Worm (Caenorhabditis elegans): Measurements from ENCODE around the gene T07F10.5.

T07F10.5 gene

ce11 chrV:12877579-12877978 is 11.9 kb downstream of the T07F10.5 start:
- TF ChIP-seq gmeb-2 (tag; optimal IDR thresholded peaks at IDR 0.05) (no peak), ceh-14 (tag; optimal IDR thresholded peaks at IDR 0.05) (no peak), hlh-13 (GFP tag; optimal IDR thresholded peaks at IDR 0.05) (no peak), hlh-8 (tag; optimal IDR thresholded peaks at IDR 0.05) (no peak), Y22D7AL.16 (tag; optimal IDR thresholded peaks at IDR 0.05) (no peak), dmd-4 (tag; optimal IDR thresholded peaks at IDR 0.05; ENCODE audit: borderline replicate concordance) (no peak), sdc-2 (tag; optimal IDR thresholded peaks at IDR 0.05) (no peak), T23F11.4 (GFP tag; optimal IDR thresholded peaks at IDR 0.05) (no peak), sox-4 (tag; optimal IDR thresholded peaks at IDR 0.05) (no peak), fkh-10 (GFP tag; optimal IDR thresholded peaks at IDR 0.05) (no peak), ceh-2 (tag; optimal IDR thresholded peaks at IDR 0.05) (no peak), nhr-232 (tag; optimal IDR thresholded peaks at IDR 0.05) (no peak), odd-2 (tag; optimal IDR thresholded peaks at IDR 0.05) (no peak)

ce11 chrV:12879349-12879748 is 13.6 kb downstream of the T07F10.5 start:
- no peak for TF ChIP-seq nfya-1 (tag; optimal IDR thresholded peaks at IDR 0.05)

- TF ChIP-seq fkh-6 (tag; optimal IDR thresholded peaks at IDR 0.05) (no peak), K09A11.1 (tag; optimal IDR thresholded peaks at IDR 0.05; ENCODE audit: insufficient read depth) (no peak), hlh-13 (GFP tag; optimal IDR thresholded peaks at IDR 0.05) (no peak), hlh-6 (tag; optimal IDR thresholded peaks at IDR 0.05) (no peak), ama-1 (optimal IDR thresholded peaks at IDR 0.05) (no peak), zip-5 (tag; optimal IDR thresholded peaks at IDR 0.05) (no peak), che-1 (tag; optimal IDR thresholded peaks at IDR 0.05) (no peak), ahr-1 (tag; optimal IDR thresholded peaks at IDR 0.05) (no peak), T23F11.4 (GFP tag; optimal IDR thresholded peaks at IDR 0.05) (no peak), ceh-22 (tag; optimal IDR thresholded peaks at IDR 0.05) (no peak)
These were observed 15.7 kb downstream of the T07F10.5 start for ce11 chrV:12881396-12881795.

- TF ChIP-seq che-1 (tag; optimal IDR thresholded peaks at IDR 0.05) = no peak
- TF ChIP-seq unc-55 (GFP tag; optimal IDR thresholded peaks at IDR 0.05) = no peak
- TF ChIP-seq nhr-232 (tag; optimal IDR thresholded peaks at IDR 0.05) = no peak
- TF ChIP-seq unc-42 (tag; optimal IDR thresholded peaks at IDR 0.05) = no peak
- no peak for TF ChIP-seq unc-86 (tag; optimal IDR thresholded peaks at IDR 0.05)
- TF ChIP-seq ceh-30 (tag; optimal IDR thresholded peaks at IDR 0.05) = no peak
These were observed 16.7 kb downstream of the T07F10.5 start for ce11 chrV:12882370-12882769.

- TF ChIP-seq nhr-232 (tag; optimal IDR thresholded peaks at IDR 0.05) (no peak), ceh-30 (tag; optimal IDR thresholded peaks at IDR 0.05) (no peak), ceh-14 (tag; optimal IDR thresholded peaks at IDR 0.05) (no peak), ceh-48 (tag; optimal IDR thresholded peaks at IDR 0.05) (no peak), ceh-34 (tag; optimal IDR thresholded peaks at IDR 0.05) (no peak), ceh-45 (GFP tag; IDR thresholded peaks at IDR 0.05) (no peak), K02D7.2 (tag; optimal IDR thresholded peaks at IDR 0.05) (no peak), che-1 (tag; optimal IDR thresholded peaks at IDR 0.05) (no peak), ama-1 (optimal IDR thresholded peaks at IDR 0.05) (no peak), hlh-13 (GFP tag; optimal IDR thresholded peaks at IDR 0.05) (no peak), nfya-1 (tag; optimal IDR thresholded peaks at IDR 0.05) (no peak), zip-5 (tag; optimal IDR thresholded peaks at IDR 0.05) (no peak), ceh-6 (GFP tag; optimal IDR thresholded peaks at IDR 0.05) (no peak), pag-3 (tag; optimal IDR thresholded peaks at IDR 0.05; ENCODE audit: borderline replicate concordance) (no peak), hlh-15 (tag; optimal IDR thresholded peaks at IDR 0.05) (no peak), C08G9.2 (tag; optimal IDR thresholded peaks at IDR 0.05) (no peak), fax-1 (tag; optimal IDR thresholded peaks at IDR 0.05) (no peak)
These were observed 20.1 kb downstream of the T07F10.5 start, which contains the start of gene glb-24 for ce11 chrV:12885860-12886259. glb-24 (minus strand) TSS chrV:12885960.
